Worm (Caenorhabditis elegans) whole organism, mixed stage, embryonic: Measurements from ENCODE around the gene R03G8.3.

ENCODE experiments used
- M03D4.4 ChIP-seq: sonication (generic microtip); optimal IDR thresholded peaks from 2 replicates; lab custom pipeline; 2017; ENCODE audit warnings: mild to moderate bottlenecking, missing genetic modification characterization, missing compliant biosample characterization
- bed-3 ChIP-seq: fragments of 200-800 bp; sonication (Bioruptor generic); optimal IDR thresholded peaks from 3 replicates; lab custom pipeline; 2018; ENCODE audit warnings: mild to moderate bottlenecking, missing genetic modification characterization, moderate library complexity, missing compliant biosample characterization
- blmp-1 ChIP-seq: fragments of 150-350 bp; optimal IDR thresholded peaks from 2 replicates; lab custom pipeline; 2014; ENCODE audit warnings: missing biosample characterization, missing genetic modification characterization
- ceh-39 ChIP-seq: fragments of 150-350 bp; optimal IDR thresholded peaks from 2 replicates; lab custom pipeline; 2014; ENCODE audit warnings: missing biosample characterization, missing genetic modification characterization
- ceh-43 ChIP-seq: fragments of 200-800 bp; sonication (Bioruptor generic); optimal IDR thresholded peaks from 2 replicates; lab custom pipeline; 2018; ENCODE audit warnings: mild to moderate bottlenecking, missing genetic modification characterization, moderate library complexity, missing compliant biosample characterization
- ceh-83 ChIP-seq: fragments of 200-800 bp; sonication (Bioruptor generic); optimal IDR thresholded peaks from 2 replicates; lab custom pipeline; 2018; ENCODE audit warnings: mild to moderate bottlenecking, missing genetic modification characterization, missing compliant biosample characterization
- ces-1 ChIP-seq: fragments of 150-350 bp; optimal IDR thresholded peaks from 2 replicates; lab custom pipeline; 2014; ENCODE audit warnings: missing biosample characterization, missing genetic modification reagents, missing genetic modification characterization
- cnd-1 ChIP-seq: fragments of 200-800 bp; sonication (Bioruptor generic); optimal IDR thresholded peaks from 2 replicates; lab custom pipeline; 2018; ENCODE audit warnings: mild to moderate bottlenecking, missing genetic modification characterization, missing compliant biosample characterization
- drap-1 ChIP-seq: fragments of 200-800 bp; sonication (Bioruptor generic); optimal IDR thresholded peaks from 3 replicates; lab custom pipeline; 2018; ENCODE audit warnings: mild to moderate bottlenecking, missing genetic modification characterization, missing compliant biosample characterization
- elt-1 ChIP-seq: sonication (generic microtip); optimal IDR thresholded peaks from 2 replicates; lab custom pipeline; 2017; ENCODE audit warnings: missing genetic modification characterization, mild to moderate bottlenecking, missing compliant biosample characterization, antibody characterized with exemption, moderate library complexity, borderline replicate concordance; ENCODE audit not compliant: insufficient read depth
- elt-3 ChIP-seq: fragments of 150-350 bp; optimal IDR thresholded peaks from 2 replicates; lab custom pipeline; 2014; ENCODE audit warnings: missing biosample characterization, missing genetic modification characterization
- flh-1 ChIP-seq: fragments of 200-800 bp; sonication (Bioruptor generic); optimal IDR thresholded peaks from 2 replicates; lab custom pipeline; 2018; ENCODE audit warnings: mild to moderate bottlenecking, missing genetic modification characterization, moderate library complexity, missing compliant biosample characterization
- ham-2 ChIP-seq: fragments of 200-800 bp; sonication (Bioruptor generic); optimal IDR thresholded peaks from 2 replicates; lab custom pipeline; 2018; ENCODE audit warnings: mild to moderate bottlenecking, missing genetic modification characterization, missing compliant biosample characterization
- hlh-1 ChIP-seq: fragments of 150-350 bp; optimal IDR thresholded peaks from 2 replicates; lab custom pipeline; 2014; ENCODE audit warnings: missing biosample characterization, missing genetic modification reagents, missing genetic modification characterization
- lin-13 ChIP-seq: fragments of 150-350 bp; optimal IDR thresholded peaks from 2 replicates; lab custom pipeline; 2014; ENCODE audit warnings: missing biosample characterization, missing genetic modification characterization
- lin-32 ChIP-seq: fragments of 200-800 bp; sonication (Bioruptor generic); optimal IDR thresholded peaks from 2 replicates; lab custom pipeline; 2018; ENCODE audit warnings: mild to moderate bottlenecking, missing genetic modification characterization, missing compliant biosample characterization
- lsy-2 ChIP-seq: fragments of 150-350 bp; optimal IDR thresholded peaks from 2 replicates; lab custom pipeline; 2014; ENCODE audit warnings: missing biosample characterization, missing genetic modification characterization
- mab-5 ChIP-seq: fragments of 150-350 bp; optimal IDR thresholded peaks from 2 replicates; lab custom pipeline; 2014; ENCODE audit warnings: missing biosample characterization, missing genetic modification characterization
- mep-1 ChIP-seq: fragments of 150-350 bp; optimal IDR thresholded peaks from 2 replicates; lab custom pipeline; 2017; ENCODE audit warnings: missing biosample characterization, missing genetic modification reagents, missing genetic modification characterization, inconsistent platforms
- mls-2 ChIP-seq: sonication (generic microtip); optimal IDR thresholded peaks from 2 replicates; lab custom pipeline; 2016; ENCODE audit warnings: mild to moderate bottlenecking, missing genetic modification characterization, moderate library complexity, missing compliant biosample characterization
- nhr-12 ChIP-seq: fragments of 150-350 bp; optimal IDR thresholded peaks from 2 replicates; lab custom pipeline; 2014; ENCODE audit warnings: missing biosample characterization, missing genetic modification characterization
- nhr-2 ChIP-seq: fragments of 150-350 bp; optimal IDR thresholded peaks from 2 replicates; lab custom pipeline; 2014; ENCODE audit warnings: missing biosample characterization, missing genetic modification characterization
- nhr-237 ChIP-seq: fragments of 150-350 bp; optimal IDR thresholded peaks from 2 replicates; lab custom pipeline; 2014; ENCODE audit warnings: missing biosample characterization, missing genetic modification characterization
- nhr-28 ChIP-seq: fragments of 150-350 bp; optimal IDR thresholded peaks from 2 replicates; lab custom pipeline; 2014; ENCODE audit warnings: missing biosample characterization, missing genetic modification characterization
- nhr-76 ChIP-seq: sonication (generic microtip); optimal IDR thresholded peaks from 2 replicates; lab custom pipeline; 2017; ENCODE audit warnings: missing biosample characterization, missing genetic modification characterization
- pha-4 ChIP-seq: fragments of 150-350 bp; optimal IDR thresholded peaks from 2 replicates; lab custom pipeline; 2018; ENCODE audit warnings: missing biosample characterization, missing genetic modification reagents, missing genetic modification characterization
- sem-2 ChIP-seq: fragments of 200-800 bp; sonication (Bioruptor generic); optimal IDR thresholded peaks from 2 replicates; lab custom pipeline; 2018; ENCODE audit warnings: mild to moderate bottlenecking, missing genetic modification characterization, missing compliant biosample characterization
- snpc-4 ChIP-seq: fragments of 150-350 bp; optimal IDR thresholded peaks from 2 replicates; lab custom pipeline; 2014; ENCODE audit warnings: missing biosample characterization, missing genetic modification characterization
- sptf-1 ChIP-seq: sonication (generic microtip); optimal IDR thresholded peaks from 2 replicates; lab custom pipeline; 2017; ENCODE audit warnings: mild to moderate bottlenecking, missing genetic modification characterization, moderate library complexity, missing compliant biosample characterization
- tbx-8 ChIP-seq: fragments of 200-800 bp; sonication (Bioruptor generic); optimal IDR thresholded peaks from 2 replicates; lab custom pipeline; 2018; ENCODE audit warnings: mild to moderate bottlenecking, missing genetic modification characterization, moderate library complexity, missing compliant biosample characterization
- unc-120 ChIP-seq: sonication (generic microtip); optimal IDR thresholded peaks from 2 replicates; lab custom pipeline; 2017; ENCODE audit warnings: missing genetic modification characterization, missing compliant biosample characterization; ENCODE audit not compliant: poor library complexity, severe bottlenecking
- unc-39 ChIP-seq: fragments of 150-350 bp; optimal IDR thresholded peaks from 2 replicates; lab custom pipeline; 2014; ENCODE audit warnings: missing biosample characterization, missing genetic modification characterization
- unc-62 ChIP-seq: fragments of 150-350 bp; optimal IDR thresholded peaks from 2 replicates; lab custom pipeline; 2014; ENCODE audit warnings: missing biosample characterization, missing genetic modification reagents, missing genetic modification characterization
- zip-8 ChIP-seq: fragments of 150-350 bp; optimal IDR thresholded peaks from 2 replicates; lab custom pipeline; 2014; ENCODE audit warnings: missing biosample characterization, missing genetic modification characterization
- ztf-11 ChIP-seq: fragments of 150-350 bp; optimal IDR thresholded peaks from 2 replicates; lab custom pipeline; 2014; ENCODE audit warnings: missing biosample characterization, missing genetic modification characterization

R03G8.3 gene

ce11 chrX:13122191-13122590 lies 31.4 kb downstream of the R03G8.3 start, which contains the start of gene snx-17:
TSS of gene snx-17 (minus strand) at chrX:13122291.
- TF ChIP-seq ces-1 (GFP tag; lab: Kevin White, UChicago) (peak; percentile 29), hlh-1 (tag; lab: Kevin White, UChicago) (no peak)

- TF ChIP-seq snpc-4, result no peak
- no peak for TF ChIP-seq mab-5
- TF ChIP-seq mep-1 (tag; lab: Kevin White, UChicago), result no peak
- TF ChIP-seq ces-1 (GFP tag; lab: Kevin White, UChicago), result no peak
- TF ChIP-seq mls-2, result no peak
- TF ChIP-seq elt-3 (tag; lab: Kevin White, UChicago), result no peak
- no peak for TF ChIP-seq nhr-2 (tag; lab: Kevin White, UChicago)
- TF ChIP-seq tbx-8 (GFP tag; lab: Kevin White, UChicago), result no peak
- TF ChIP-seq bed-3 (GFP tag; lab: Kevin White, UChicago), result no peak
- no peak for TF ChIP-seq ceh-39 (tag; lab: Kevin White, UChicago)
- no peak for TF ChIP-seq sptf-1 (tag; lab: Kevin White, UChicago)
- TF ChIP-seq flh-1 (GFP tag; lab: Kevin White, UChicago), result no peak
- TF ChIP-seq drap-1, result no peak
- TF ChIP-seq ceh-43 (GFP tag; lab: Kevin White, UChicago), result no peak
Observed at ce11 chrX:13126420-13126819, 35.7 kb downstream of the R03G8.3 start, which contains the start of gene F17H10.4. TSS of gene F17H10.4 (minus strand) at chrX:13126520.

ce11 chrX:13129949-13130348 lies 39.2 kb downstream of the R03G8.3 start, which contains the start of gene spin-3:
TSS of gene spin-3 (plus strand) at chrX:13130249.
- TF ChIP-seq ceh-83 (GFP tag; lab: Kevin White, UChicago), result no peak
- TF ChIP-seq sptf-1 (tag; lab: Kevin White, UChicago), result no peak
- no peak for TF ChIP-seq blmp-1
- TF ChIP-seq tbx-8 (GFP tag; lab: Kevin White, UChicago), result no peak
- TF ChIP-seq mls-2, result no peak
- TF ChIP-seq ham-2 (GFP tag; lab: Kevin White, UChicago), result no peak
- TF ChIP-seq drap-1, result no peak

ce11 chrX:13134807-13135206 lies 44.0 kb downstream of the R03G8.3 start, which contains the start of gene F09A5.2:
TSS of gene F09A5.2 (plus strand) at chrX:13135107.
- TF ChIP-seq blmp-1 (no peak), mls-2 (no peak), mep-1 (tag; lab: Kevin White, UChicago) (no peak), M03D4.4 (tag; lab: Kevin White, UChicago) (no peak), lin-32 (GFP tag; lab: Kevin White, UChicago) (no peak), lin-13 (tag; lab: Kevin White, UChicago) (no peak), unc-39 (tag; lab: Kevin White, UChicago) (no peak)

ce11 chrX:13139493-13139892 lies 48.7 kb downstream of the R03G8.3 start, which contains the start of gene ttr-34:
TSS of gene ttr-34 (plus strand) at chrX:13139793.
- TF ChIP-seq ham-2 (GFP tag; lab: Kevin White, UChicago) (no peak), ztf-11 (tag; lab: Kevin White, UChicago) (no peak), blmp-1 (no peak), lin-32 (GFP tag; lab: Kevin White, UChicago) (no peak), cnd-1 (tag; lab: Kevin White, UChicago) (no peak)

- TF ChIP-seq elt-1 (tag; lab: Kevin White, UChicago), result peak; percentile 98
- no peak for TF ChIP-seq snpc-4
- no peak for TF ChIP-seq tbx-8 (GFP tag; lab: Kevin White, UChicago)
- TF ChIP-seq mep-1 (tag; lab: Kevin White, UChicago), result no peak
- TF ChIP-seq nhr-237 (tag; lab: Kevin White, UChicago), result no peak
- TF ChIP-seq lsy-2 (tag; lab: Kevin White, UChicago), result no peak
- TF ChIP-seq unc-120 (tag; lab: Kevin White, UChicago), result no peak
- no peak for TF ChIP-seq ceh-83 (GFP tag; lab: Kevin White, UChicago)
- no peak for TF ChIP-seq zip-8 (tag; lab: Kevin White, UChicago)
- no peak for TF ChIP-seq sem-2 (GFP tag; lab: Kevin White, UChicago)
- no peak for TF ChIP-seq sptf-1 (tag; lab: Kevin White, UChicago)
- TF ChIP-seq M03D4.4 (tag; lab: Kevin White, UChicago), result no peak
- no peak for TF ChIP-seq pha-4 (tag; lab: Kevin White, UChicago)
- no peak for TF ChIP-seq nhr-28
- TF ChIP-seq elt-3 (tag; lab: Kevin White, UChicago), result peak; percentile 11
- TF ChIP-seq nhr-76, result no peak
- TF ChIP-seq ham-2 (GFP tag; lab: Kevin White, UChicago), result peak; percentile 82
- peak; percentile 76 for TF ChIP-seq unc-62 (GFP tag; lab: Kevin White, UChicago)
- no peak for TF ChIP-seq ztf-11 (tag; lab: Kevin White, UChicago)
- TF ChIP-seq mab-5, result no peak
- TF ChIP-seq ceh-39 (tag; lab: Kevin White, UChicago), result no peak
- TF ChIP-seq hlh-1 (tag; lab: Kevin White, UChicago), result peak; percentile 76
- peak; percentile 59 for TF ChIP-seq nhr-2 (tag; lab: Kevin White, UChicago)
- TF ChIP-seq nhr-12 (tag; lab: Kevin White, UChicago), result no peak
- TF ChIP-seq drap-1, result no peak
- TF ChIP-seq mls-2, result no peak
- no peak for TF ChIP-seq cnd-1 (tag; lab: Kevin White, UChicago)
- no peak for TF ChIP-seq ces-1 (GFP tag; lab: Kevin White, UChicago)
- TF ChIP-seq lin-32 (GFP tag; lab: Kevin White, UChicago), result no peak
- no peak for TF ChIP-seq lin-13 (tag; lab: Kevin White, UChicago)
- no peak for TF ChIP-seq ceh-43 (GFP tag; lab: Kevin White, UChicago)
- TF ChIP-seq blmp-1, result peak; percentile 6
Observed at ce11 chrX:13141440-13141839, 50.7 kb downstream of the R03G8.3 start, which contains the start of gene F09A5.3. TSS of gene F09A5.3 (plus strand) at chrX:13141601.
